Fruit fly (Drosophila melanogaster) whole organism, embryonic: ENCODE data around the gene Dap160.

ENCODE experiments used
- Awh ChIP-seq: fragments of 200-800 bp; sonication (Bioruptor generic); IDR thresholded peaks from 2 replicates; pipeline ENCODE4, ENCODE4 v1.3.6; 2022; ENCODE audit warnings: missing biosample characterization, missing genetic modification characterization
- Blimp-1 ChIP-seq: fragments of 200-800 bp; sonication (Bioruptor generic); optimal IDR thresholded peaks from 3 replicates; lab custom pipeline; 2018; ENCODE audit warnings: missing biosample characterization, missing genetic modification characterization, mild to moderate bottlenecking, moderate library complexity, missing genetic modification reagents
- CG1024 ChIP-seq: fragments of 200-800 bp; sonication (Bioruptor generic); IDR thresholded peaks from 2 replicates; pipeline ENCODE4 v1.3.6; 2022; ENCODE audit warnings: missing biosample characterization, missing genetic modification characterization
- CG11085 ChIP-seq: fragments of 200-800 bp; sonication (Bioruptor generic); IDR thresholded peaks from 2 replicates; pipeline ENCODE4 v1.3.6; 2022; ENCODE audit warnings: missing biosample characterization, missing genetic modification characterization
- CG11696 ChIP-seq: fragments of 200-800 bp; sonication (Bioruptor generic); IDR thresholded peaks from 2 replicates; pipeline ENCODE4 v1.3.6; 2022; ENCODE audit warnings: missing biosample characterization, missing genetic modification characterization
- CG12155 ChIP-seq: fragments of 200-800 bp; sonication (Bioruptor generic); optimal IDR thresholded peaks from 3 replicates; lab custom pipeline; 2016; ENCODE audit warnings: missing biosample characterization, missing genetic modification characterization
- CG12219 ChIP-seq: fragments of 200-800 bp; sonication (Bioruptor generic); optimal IDR thresholded peaks from 3 replicates; lab custom pipeline; 2018; ENCODE audit warnings: missing biosample characterization, mild to moderate bottlenecking, missing genetic modification characterization
- CG14860 ChIP-seq: fragments of 200-800 bp; sonication (Bioruptor generic); IDR thresholded peaks from 3 replicates; pipeline ENCODE4 v1.3.6; 2022; ENCODE audit warnings: missing biosample characterization, missing genetic modification characterization; ENCODE audit not compliant: partially characterized antibody
- CG15073 ChIP-seq: fragments of 200-800 bp; sonication (Bioruptor generic); optimal IDR thresholded peaks from 2 replicates; lab custom pipeline; 2016; ENCODE audit warnings: missing biosample characterization, missing genetic modification characterization
- CG16863 ChIP-seq: fragments of 200-800 bp; sonication (Bioruptor generic); optimal IDR thresholded peaks from 3 replicates; lab custom pipeline; 2016; ENCODE audit warnings: missing biosample characterization, missing genetic modification characterization
- CG18262 ChIP-seq: fragments of 200-800 bp; optimal IDR thresholded peaks from 3 replicates; lab custom pipeline; 2019; ENCODE audit warnings: missing biosample characterization, mild to moderate bottlenecking, missing genetic modification characterization, moderate library complexity
- CG30020 ChIP-seq: fragments of 200-800 bp; optimal IDR thresholded peaks from 2 replicates; lab custom pipeline; 2019; ENCODE audit warnings: missing biosample characterization, mild to moderate bottlenecking, missing genetic modification characterization, moderate library complexity
- CG3065 ChIP-seq: fragments of 200-800 bp; sonication (Bioruptor generic); optimal IDR thresholded peaks from 2 replicates; lab custom pipeline; 2016; ENCODE audit warnings: missing biosample characterization, missing genetic modification characterization
- CG31388 ChIP-seq: fragments of 200-800 bp; sonication (Bioruptor generic); optimal IDR thresholded peaks from 2 replicates; lab custom pipeline; 2016; ENCODE audit warnings: missing biosample characterization, missing genetic modification characterization
- CG32532 ChIP-seq: fragments of 200-800 bp; sonication (Bioruptor generic); IDR thresholded peaks from 2 replicates; pipeline ENCODE4 v1.3.6; 2022; ENCODE audit warnings: missing biosample characterization, missing genetic modification characterization
- CG42726 ChIP-seq: fragments of 200-800 bp; sonication (Bioruptor generic); IDR thresholded peaks from 2 replicates; pipeline ENCODE4 v1.3.6; 2022; ENCODE audit warnings: missing biosample characterization, missing genetic modification characterization; ENCODE audit not compliant: partially characterized antibody
- CG5180 ChIP-seq: fragments of 200-800 bp; sonication (Bioruptor generic); optimal IDR thresholded peaks from 3 replicates; lab custom pipeline; 2017; ENCODE audit warnings: missing biosample characterization, missing genetic modification characterization, mild to moderate bottlenecking, moderate library complexity, missing genetic modification reagents
- CG6689 ChIP-seq: fragments of 200-800 bp; sonication (Bioruptor generic); IDR thresholded peaks from 2 replicates; pipeline ENCODE4 v1.3.6; 2022; ENCODE audit warnings: missing biosample characterization, missing genetic modification characterization
- CG7372 ChIP-seq: fragments of 200-800 bp; sonication (Bioruptor generic); IDR thresholded peaks from 2 replicates; pipeline ENCODE4 v1.3.6; 2022; ENCODE audit warnings: missing biosample characterization, missing genetic modification characterization
- CTCF ChIP-seq: fragments of 200-800 bp; sonication (Bioruptor generic); optimal IDR thresholded peaks from 2 replicates; lab custom pipeline; 2017; ENCODE audit warnings: missing biosample characterization, mild to moderate bottlenecking, missing genetic modification characterization, moderate library complexity
- CkIIα-i1 ChIP-seq: fragments of 200-800 bp; sonication (Bioruptor generic); IDR thresholded peaks from 2 replicates; pipeline ENCODE4 v1.3.6; 2022; ENCODE audit warnings: missing biosample characterization, missing genetic modification characterization
- D19A ChIP-seq: fragments of 200-800 bp; optimal IDR thresholded peaks from 3 replicates; lab custom pipeline; 2019; ENCODE audit warnings: missing biosample characterization, mild to moderate bottlenecking, missing genetic modification characterization, moderate library complexity
- D19B ChIP-seq: fragments of 200-800 bp; sonication (Bioruptor generic); optimal IDR thresholded peaks from 2 replicates; lab custom pipeline; 2017; ENCODE audit warnings: missing biosample characterization, mild to moderate bottlenecking, missing genetic modification characterization
- E2f2 ChIP-seq: fragments of 200-800 bp; sonication (Bioruptor generic); IDR thresholded peaks from 2 replicates; pipeline ENCODE4 v1.3.6; 2022; ENCODE audit warnings: missing biosample characterization, missing genetic modification characterization
- Hey ChIP-seq: fragments of 200-800 bp; sonication (Bioruptor generic); optimal IDR thresholded peaks from 3 replicates; lab custom pipeline; 2018; ENCODE audit warnings: missing biosample characterization, mild to moderate bottlenecking, missing genetic modification characterization
- HmgZ ChIP-seq: fragments of 200-800 bp; sonication (Bioruptor generic); optimal IDR thresholded peaks from 2 replicates; lab custom pipeline; 2018; ENCODE audit warnings: missing biosample characterization, mild to moderate bottlenecking, missing genetic modification characterization
- Hmr ChIP-seq: fragments of 200-800 bp; sonication (Bioruptor generic); optimal IDR thresholded peaks from 3 replicates; lab custom pipeline; 2017; ENCODE audit warnings: mild to moderate bottlenecking, missing biosample characterization, missing genetic modification reagents, missing genetic modification characterization
- Lhr ChIP-seq: fragments of 200-800 bp; sonication (Bioruptor generic); optimal IDR thresholded peaks from 3 replicates; lab custom pipeline; 2017; ENCODE audit warnings: mild to moderate bottlenecking, missing biosample characterization, missing genetic modification reagents, missing genetic modification characterization
- Nf-YC ChIP-seq: fragments of 200-800 bp; optimal IDR thresholded peaks from 3 replicates; lab custom pipeline; 2019; ENCODE audit warnings: missing biosample characterization, mild to moderate bottlenecking, missing genetic modification characterization, moderate library complexity
- Oli ChIP-seq: fragments of 200-800 bp; sonication (Bioruptor generic); optimal IDR thresholded peaks from 2 replicates; lab custom pipeline; 2018; ENCODE audit warnings: missing biosample characterization, mild to moderate bottlenecking, missing genetic modification characterization, moderate library complexity
- PHDP ChIP-seq: fragments of 200-800 bp; sonication (Bioruptor generic); optimal IDR thresholded peaks from 3 replicates; lab custom pipeline; 2018; ENCODE audit warnings: missing biosample characterization, mild to moderate bottlenecking, missing genetic modification characterization, moderate library complexity
- Rx ChIP-seq: fragments of 200-800 bp; sonication (Bioruptor generic); IDR thresholded peaks from 2 replicates; pipeline ENCODE4 v1.3.6; 2022; ENCODE audit warnings: missing biosample characterization, missing genetic modification characterization
- Sox100B ChIP-seq: fragments of 200-800 bp; sonication (Bioruptor generic); optimal IDR thresholded peaks from 3 replicates; lab custom pipeline; 2018; ENCODE audit warnings: missing biosample characterization, mild to moderate bottlenecking, missing genetic modification characterization
- Sry-β ChIP-seq: fragments of 200-800 bp; sonication (Bioruptor generic); optimal IDR thresholded peaks from 2 replicates; lab custom pipeline; 2018; ENCODE audit warnings: missing biosample characterization, mild to moderate bottlenecking, missing genetic modification characterization, moderate library complexity
- Vsx1 ChIP-seq: fragments of 200-800 bp; sonication (Bioruptor generic); optimal IDR thresholded peaks from 2 replicates; lab custom pipeline; 2017; ENCODE audit warnings: missing biosample characterization, mild to moderate bottlenecking, missing genetic modification characterization, missing genetic modification reagents
- al ChIP-seq: fragments of 200-800 bp; sonication (Bioruptor generic); IDR thresholded peaks from 2 replicates; pipeline ENCODE4 v1.3.6; 2022; ENCODE audit warnings: missing biosample characterization, missing genetic modification characterization
- aop ChIP-seq: fragments of 200-800 bp; sonication (Bioruptor generic); IDR thresholded peaks from 2 replicates; pipeline ENCODE4 v1.3.6; 2022; ENCODE audit warnings: missing biosample characterization, missing genetic modification characterization
- ato ChIP-seq: fragments of 200-800 bp; sonication (Bioruptor generic); IDR thresholded peaks from 2 replicates; pipeline ENCODE4 v1.3.6; 2022; ENCODE audit warnings: missing biosample characterization, missing genetic modification characterization; ENCODE audit not compliant: partially characterized antibody
- bowl ChIP-seq: fragments of 200-800 bp; sonication (Bioruptor generic); IDR thresholded peaks from 2 replicates; pipeline ENCODE4 v1.3.6; 2022; ENCODE audit warnings: missing biosample characterization, missing genetic modification characterization
- grn ChIP-seq: fragments of 200-800 bp; sonication (Bioruptor generic); optimal IDR thresholded peaks from 3 replicates; lab custom pipeline; 2017; ENCODE audit warnings: missing biosample characterization, missing genetic modification characterization
- lilli ChIP-seq: fragments of 200-800 bp; sonication (Bioruptor generic); optimal IDR thresholded peaks from 3 replicates; lab custom pipeline; 2016; ENCODE audit warnings: missing biosample characterization, missing genetic modification characterization
- nau ChIP-seq: fragments of 200-800 bp; sonication (Bioruptor generic); optimal IDR thresholded peaks from 3 replicates; lab custom pipeline; 2017; ENCODE audit warnings: missing biosample characterization, mild to moderate bottlenecking, missing genetic modification characterization, missing genetic modification reagents
- pb ChIP-seq: fragments of 200-800 bp; sonication (Bioruptor generic); optimal IDR thresholded peaks from 3 replicates; lab custom pipeline; 2016; ENCODE audit warnings: missing biosample characterization, missing genetic modification characterization
- pho ChIP-seq: fragments of 200-800 bp; sonication (Bioruptor generic); optimal IDR thresholded peaks from 2 replicates; lab custom pipeline; 2016; ENCODE audit warnings: missing biosample characterization, missing genetic modification characterization
- phol ChIP-seq: fragments of 200-800 bp; sonication (Bioruptor generic); optimal IDR thresholded peaks from 3 replicates; lab custom pipeline; 2018; ENCODE audit warnings: missing biosample characterization, mild to moderate bottlenecking, missing genetic modification characterization, moderate library complexity
- sens-2 ChIP-seq: fragments of 200-800 bp; sonication (Bioruptor generic); IDR thresholded peaks from 2 replicates; pipeline ENCODE4 v1.3.6; 2022; ENCODE audit warnings: missing biosample characterization, missing genetic modification characterization
- sna ChIP-seq: fragments of 200-800 bp; sonication (Bioruptor generic); IDR thresholded peaks from 2 replicates; pipeline ENCODE4 v1.3.6; 2022; ENCODE audit warnings: missing biosample characterization, missing genetic modification characterization; ENCODE audit not compliant: partially characterized antibody
- stc ChIP-seq: fragments of 200-800 bp; sonication (Bioruptor generic); IDR thresholded peaks from 2 replicates; pipeline ENCODE4 v1.3.6; 2022; ENCODE audit warnings: missing biosample characterization, missing genetic modification characterization
- unc-4 ChIP-seq: fragments of 200-800 bp; sonication (Bioruptor generic); IDR thresholded peaks from 2 replicates; pipeline ENCODE4 v1.3.6; 2022; ENCODE audit warnings: missing biosample characterization, missing genetic modification characterization; ENCODE audit not compliant: partially characterized antibody
- usp ChIP-seq: fragments of >200 bp; optimal IDR thresholded peaks from 2 replicates; lab custom pipeline; 2017; ENCODE audit warnings: missing biosample characterization, missing genetic modification characterization
- yki ChIP-seq: fragments of >200 bp; optimal IDR thresholded peaks from 3 replicates; lab custom pipeline; 2018

Gene Dap160

dm6 chr2L:21163311-21163842 lies 21.2 kb upstream of the Dap160 start, which contains the start of gene Noc2 (continued):
- TF ChIP-seq nau, result no peak
- peak; percentile 46; the same call in 1 of the 2 replicates for TF ChIP-seq al (GFP tag; lab: Robert Waterston, UW)
- TF ChIP-seq Oli, result peak; percentile 14
- peak; percentile 60 for TF ChIP-seq CG32532
- TF ChIP-seq Hmr (GFP tag; lab: Kevin White, UChicago), result peak; percentile 25
- no peak for TF ChIP-seq PHDP (tag; lab: Kevin White, UChicago)
- TF ChIP-seq CG11696 (GFP tag; lab: Robert Waterston, UW), result 0 out of 2 replicates have a peak, but pooled peaks have one; percentile 39
- no peak for TF ChIP-seq grn
- TF ChIP-seq bowl (GFP tag; lab: Robert Waterston, UW), result no peak
- no peak for TF ChIP-seq sens-2 (GFP tag; lab: Robert Waterston, UW)
- peak; percentile 60 for TF ChIP-seq CG1024 (GFP tag; lab: Robert Waterston, UW)
- peak; percentile 33; the same call in 1 of the 2 replicates for TF ChIP-seq CG7372 (GFP tag; lab: Robert Waterston, UW)
- no peak for TF ChIP-seq stc (GFP tag; lab: Robert Waterston, UW)
- TF ChIP-seq Rx, result peak; percentile 72
- TF ChIP-seq pho (GFP tag; lab: Kevin White, UChicago), result peak; percentile 31
- peak; percentile 56 for TF ChIP-seq Sox100B
- TF ChIP-seq CG15073 (GFP tag; lab: Kevin White, UChicago), result no peak
- TF ChIP-seq ato (GFP tag; lab: Robert Waterston, UW), result peak; percentile 6; the same call in 1 of the 2 replicates
- peak; percentile 4 for TF ChIP-seq CG12155 (GFP tag; lab: Kevin White, UChicago)
- TF ChIP-seq D19B, result no peak
- peak; percentile 46 for TF ChIP-seq HmgZ
- TF ChIP-seq CG12219, result no peak
- TF ChIP-seq aop (GFP tag; lab: Robert Waterston, UW), result no peak
- peak; percentile 41; the same call in 1 of the 2 replicates for TF ChIP-seq E2f2 (GFP tag; lab: Robert Waterston, UW)
- TF ChIP-seq Nf-YC (tag; lab: Kevin White, UChicago), result peak; percentile 55
- TF ChIP-seq Sry-β (GFP tag; lab: Kevin White, UChicago), result peak; percentile 83
- TF ChIP-seq phol, result peak; percentile 66
- no peak for TF ChIP-seq CG14860 (GFP tag; lab: Robert Waterston, UW)
- no peak for TF ChIP-seq Vsx1
- TF ChIP-seq CG11085 (GFP tag; lab: Robert Waterston, UW), result peak; percentile 38; the same call in 1 of the 2 replicates
- TF ChIP-seq CkIIα-i1 (GFP tag; lab: Robert Waterston, UW), result no peak
- TF ChIP-seq unc-4 (GFP tag; lab: Robert Waterston, UW), result no peak
- TF ChIP-seq CG30020 (tag; lab: Kevin White, UChicago), result peak; percentile 45
- no peak for TF ChIP-seq CG5180 (GFP tag; lab: Kevin White, UChicago)
- no peak for TF ChIP-seq Hey (tag; lab: Kevin White, UChicago)
- no peak for TF ChIP-seq yki (lab: Kevin White, UChicago)
- TF ChIP-seq CG16863 (GFP tag; lab: Kevin White, UChicago), result no peak
- peak; percentile 60 for TF ChIP-seq CG18262 (tag; lab: Kevin White, UChicago)
- TF ChIP-seq CG42726 (GFP tag; lab: Robert Waterston, UW), result no peak
- TF ChIP-seq D19A (tag; lab: Kevin White, UChicago), result peak; percentile 5
- TF ChIP-seq Awh (GFP tag; lab: Robert Waterston, UW), result no peak
- TF ChIP-seq CG31388 (GFP tag; lab: Kevin White, UChicago), result peak; percentile 8
- peak; percentile 17; the same call in 1 of the 2 replicates for TF ChIP-seq CG6689 (GFP tag; lab: Robert Waterston, UW)
- no peak for TF ChIP-seq pb
- TF ChIP-seq Blimp-1 (GFP tag; lab: Kevin White, UChicago), result peak; percentile 32
- no peak for TF ChIP-seq sna (GFP tag; lab: Robert Waterston, UW)
- no peak for TF ChIP-seq CTCF
- TF ChIP-seq usp, result no peak
- peak; percentile 2 for TF ChIP-seq CG3065 (GFP tag; lab: Kevin White, UChicago)
- TF ChIP-seq lilli (GFP tag; lab: Kevin White, UChicago), result peak; percentile 52
- TF ChIP-seq Lhr, result peak; percentile 15
